Fruit fly (Drosophila melanogaster): Measurements from ENCODE around the gene Mcm2.

- TF ChIP-seq phol (tag; optimal IDR thresholded peaks at IDR 0.05) (no peak), Hr51 (GFP tag; optimal IDR thresholded peaks at IDR 0.05) (no peak), CG9609 (GFP tag; optimal IDR thresholded peaks at IDR 0.05) (no peak), klu (GFP tag; IDR thresholded peaks at IDR 0.05) (no peak), CG7839 (tag; optimal IDR thresholded peaks at IDR 0.05) (no peak), sima (GFP tag; optimal IDR thresholded peaks at IDR 0.05) (no peak), tin (GFP tag; optimal IDR thresholded peaks at IDR 0.05) (no peak), H2.0 (GFP tag; IDR thresholded peaks at IDR 0.05) (no peak), CG13123 (GFP tag; optimal IDR thresholded peaks at IDR 0.05) (no peak), ci (GFP tag; IDR thresholded peaks at IDR 0.05) (no peak), CkIIα-i1 (GFP tag; IDR thresholded peaks at IDR 0.05) (no peak), CG9932 (GFP tag; IDR thresholded peaks at IDR 0.05) (no peak)
Observed at dm6 chr3R:8254347-8254746, 10.4 kb upstream of the Mcm2 start.

All from whole organism, embryonic.